Fruit fly (Drosophila melanogaster) whole organism, larva: ENCODE data around the gene CG32436.

Experiments used
- noc ChIP-seq: fragments of 200-800 bp; sonication (Bioruptor generic); optimal IDR thresholded peaks from 3 replicates; lab custom pipeline; 2019; ENCODE audit warnings: missing biosample characterization, mild to moderate bottlenecking, missing genetic modification characterization, moderate library complexity

Gene CG32436

dm6 chr3L:21383440-21383839, 39.6 kb downstream of the CG32436 start:
- peak; percentile 75 for TF ChIP-seq noc (tag; lab: Kevin White, UChicago)

- TF ChIP-seq noc (tag; lab: Kevin White, UChicago): no peak
Measured at dm6 chr3L:21385699-21386098, 41.9 kb downstream of the CG32436 start.

DNA sequence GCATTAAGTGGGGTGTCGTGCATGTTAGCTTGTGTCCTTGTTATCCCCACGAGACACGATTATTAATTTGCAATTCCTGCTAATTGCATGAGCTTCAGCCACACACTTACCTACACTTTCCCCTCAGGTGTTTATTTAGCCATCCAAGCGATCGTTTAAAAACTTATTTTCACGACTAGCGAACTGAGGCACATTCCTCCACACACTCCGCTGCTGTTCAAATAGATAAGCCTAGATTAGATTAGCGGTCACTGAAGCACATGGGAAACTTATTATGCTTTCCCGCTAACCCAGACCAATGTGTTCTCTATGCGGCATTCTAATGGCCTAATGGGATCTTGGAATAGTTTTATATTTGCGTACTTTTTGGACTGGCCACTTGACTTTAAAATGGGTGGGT, 43.1 kb downstream of the CG32436 start:
- no peak for TF ChIP-seq noc (tag; lab: Kevin White, UChicago)

- no peak for TF ChIP-seq noc (tag; lab: Kevin White, UChicago)
Measured at dm6 chr3L:21388824-21389223, 45.0 kb downstream of the CG32436 start.

DNA sequence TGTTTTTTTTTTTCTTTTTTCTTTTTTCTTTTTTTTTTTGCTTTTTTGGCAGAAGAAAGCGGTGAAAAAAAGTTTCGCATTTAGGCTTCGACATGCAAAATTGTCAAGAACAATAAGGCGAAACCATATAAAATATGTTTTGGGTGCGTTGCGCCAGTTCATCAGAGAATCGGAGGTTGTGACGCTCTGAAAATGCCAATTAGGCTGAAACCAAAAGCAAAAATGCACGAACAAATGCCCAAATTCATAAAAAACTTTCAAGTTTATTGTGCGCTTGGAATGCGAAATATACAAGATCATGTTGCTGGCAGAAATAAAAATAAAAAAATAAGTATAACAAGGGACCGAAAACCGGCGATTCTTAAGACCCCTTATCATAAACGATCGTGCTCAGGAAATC, 45.9 kb downstream of the CG32436 start:
- no peak for TF ChIP-seq noc (tag; lab: Kevin White, UChicago)

DNA sequence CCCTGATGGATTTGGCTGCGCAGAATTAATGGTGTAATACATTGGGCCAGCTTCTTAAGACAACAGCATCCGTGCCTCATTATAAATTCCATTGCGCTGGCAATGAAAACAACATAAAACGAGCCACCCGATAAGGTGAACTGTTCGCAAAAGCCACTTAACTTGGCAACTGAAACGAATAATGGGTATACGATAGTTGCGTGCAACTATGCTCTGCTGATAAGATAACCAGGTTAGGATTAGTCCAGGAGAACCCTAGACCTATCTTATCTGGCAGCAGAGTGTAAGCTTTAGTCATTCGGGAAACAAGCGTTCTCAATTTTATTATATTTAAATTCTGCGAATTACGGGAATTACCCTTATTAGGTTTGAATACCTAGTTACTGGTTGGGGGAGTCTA, 46.6 kb downstream of the CG32436 start:
- TF ChIP-seq noc (tag; lab: Kevin White, UChicago): no peak

DNA sequence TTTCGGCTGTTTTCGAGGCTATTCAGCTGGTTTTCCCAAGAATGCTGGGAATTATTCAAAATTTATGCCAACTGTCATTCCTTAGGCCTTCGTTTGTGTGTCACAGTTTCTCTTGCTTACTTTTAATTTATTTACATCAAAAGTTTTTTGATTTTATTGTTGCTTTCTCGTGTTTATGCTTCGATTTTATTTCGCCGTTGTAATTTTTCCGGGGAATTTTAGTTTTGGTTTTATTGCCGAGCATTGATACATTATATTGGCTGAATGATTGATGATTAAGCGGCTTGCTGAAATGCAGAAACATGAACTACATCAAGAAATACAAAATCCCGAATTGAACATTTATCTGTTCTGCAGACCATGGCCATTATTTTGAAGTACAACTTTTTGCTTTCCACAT, 54.3 kb downstream of the CG32436 start:
- TF ChIP-seq noc (tag; lab: Kevin White, UChicago): no peak

dm6 chr3L:21400206-21400605, 56.4 kb downstream of the CG32436 start:
- TF ChIP-seq noc (tag; lab: Kevin White, UChicago): peak; percentile 32

- TF ChIP-seq noc (tag; lab: Kevin White, UChicago): no peak
Measured at dm6 chr3L:21402552-21402951, 58.7 kb downstream of the CG32436 start.
